Worm (Caenorhabditis elegans): ENCODE measurements around the gene parg-2.

DNA sequence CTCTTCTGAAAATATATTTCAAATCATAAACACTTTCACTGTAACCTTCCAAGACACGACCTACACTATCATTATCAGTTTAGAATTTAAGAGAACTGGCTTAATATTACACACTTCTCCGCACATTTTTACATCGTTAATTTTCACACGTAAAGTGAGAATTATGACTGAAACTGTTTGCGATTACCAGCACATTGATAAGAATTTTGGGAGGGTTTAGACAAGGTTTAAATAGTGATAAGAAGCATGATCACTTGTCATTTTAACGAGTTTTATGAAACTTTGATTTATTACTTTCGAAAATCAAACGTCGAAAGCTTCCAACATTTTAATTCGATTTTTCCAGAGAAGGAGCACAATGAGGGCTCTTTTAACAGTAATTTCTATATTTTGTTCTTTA is 15.5 kb upstream of the parg-2 start, which contains the start of gene F21D5.3:
- TF ChIP-seq jun-1 (tag; optimal IDR thresholded peaks at IDR 0.05) (no peak), lin-1 (GFP tag; IDR thresholded peaks at IDR 0.05) (peak; percentile 47; the same call in 1 of the 2 replicates), egl-27 (tag; optimal IDR thresholded peaks at IDR 0.05) (no peak)

Measured in whole organism, L4 larva.